Fruit fly (Drosophila melanogaster) whole organism, wandering third instar larva: ENCODE results near the gene Snr1.
A peak's percentile ranks its signal among the peaks of the same experiment; 100 is the strongest.

Source experiments
- Abd-B ChIP-seq: fragments of >200 bp; optimal IDR thresholded peaks from 2 replicates; lab custom pipeline; 2017; ENCODE audit warnings: missing biosample characterization, missing genetic modification characterization
- CG32264 ChIP-seq: fragments of 200-800 bp; sonication (Bioruptor generic); optimal IDR thresholded peaks from 2 replicates; lab custom pipeline; 2016; ENCODE audit warnings: missing biosample characterization, missing genetic modification characterization
- CG9705 ChIP-seq: fragments of 200-800 bp; sonication (Bioruptor generic); optimal IDR thresholded peaks from 2 replicates; lab custom pipeline; 2018; ENCODE audit warnings: missing biosample characterization, mild to moderate bottlenecking, missing genetic modification characterization
- CrebA ChIP-seq: fragments of 200-800 bp; sonication (Bioruptor generic); optimal IDR thresholded peaks from 2 replicates; lab custom pipeline; 2016; ENCODE audit warnings: missing biosample characterization, mild to moderate bottlenecking, missing genetic modification characterization, borderline replicate concordance
- Dif ChIP-seq: fragments of 200-275, 200-300 bp; sonication (Bioruptor generic); optimal IDR thresholded peaks from 2 replicates; lab custom pipeline; 2018; ENCODE audit warnings: missing biosample characterization, missing genetic modification characterization; ENCODE audit not compliant: partially characterized antibody
- GATAd ChIP-seq: sonication (Bioruptor generic); optimal IDR thresholded peaks from 2 replicates; lab custom pipeline; 2016; ENCODE audit warnings: missing biosample characterization, missing genetic modification characterization
- HLH106 ChIP-seq: fragments of 200-800 bp; optimal IDR thresholded peaks from 3 replicates; lab custom pipeline; 2019; ENCODE audit warnings: missing biosample characterization, mild to moderate bottlenecking, missing genetic modification characterization, moderate library complexity
- Hnf4 ChIP-seq: fragments of 200-800 bp; sonication (Bioruptor generic); optimal IDR thresholded peaks from 2 replicates; lab custom pipeline; 2016; ENCODE audit warnings: missing biosample characterization, mild to moderate bottlenecking, missing genetic modification characterization
- Hr78 ChIP-seq: fragments of >200 bp; optimal IDR thresholded peaks from 2 replicates; lab custom pipeline; 2017; ENCODE audit warnings: missing biosample characterization, missing genetic modification characterization
- Hr83 ChIP-seq: fragments of 200-300 bp; sonication (Bioruptor generic); optimal IDR thresholded peaks from 2 replicates; lab custom pipeline; 2016; ENCODE audit warnings: missing biosample characterization, mild to moderate bottlenecking, missing genetic modification characterization, moderate library complexity; ENCODE audit not compliant: poor library complexity, severe bottlenecking
- Jra ChIP-seq: sonication (Bioruptor generic); optimal IDR thresholded peaks from 2 replicates; lab custom pipeline; 2016; ENCODE audit warnings: missing biosample characterization, missing genetic modification characterization
- Mio ChIP-seq: sonication (Bioruptor generic); optimal IDR thresholded peaks from 2 replicates; lab custom pipeline; 2016; ENCODE audit warnings: missing biosample characterization, missing genetic modification characterization
- Myc ChIP-seq: fragments of >200 bp; optimal IDR thresholded peaks from 2 replicates; lab custom pipeline; 2017
- N ChIP-seq: fragments of >200 bp; optimal IDR thresholded peaks from 2 replicates; lab custom pipeline; 2018; ENCODE audit warnings: missing biosample characterization, missing external identifiers, missing genetic modification characterization
- OdsH ChIP-seq: fragments of 200-800 bp; sonication (Bioruptor generic); optimal IDR thresholded peaks from 2 replicates; lab custom pipeline; 2016; ENCODE audit warnings: missing biosample characterization, mild to moderate bottlenecking, missing genetic modification characterization
- Rel ChIP-seq, 2 experiments: fragments of 200-800 bp; sonication (Bioruptor generic) in 1 of 2; optimal IDR thresholded peaks; 2 replicates in 1 of 2; 3 replicates in 1 of 2; lab custom pipeline; 2016 to 2019; ENCODE audit warnings: mild to moderate bottlenecking in 2 of 2, missing biosample characterization in 2 of 2, missing genetic modification characterization in 2 of 2, moderate library complexity in 1 of 2
- Sp1 ChIP-seq: fragments of 200-800 bp; sonication (Bioruptor generic); optimal IDR thresholded peaks from 3 replicates; lab custom pipeline; 2019; ENCODE audit warnings: missing biosample characterization, mild to moderate bottlenecking, missing genetic modification characterization, moderate library complexity
- Vsx2 ChIP-seq: fragments of 200-300, 225-300 bp; sonication (Bioruptor generic); optimal IDR thresholded peaks from 2 replicates; lab custom pipeline; 2018; ENCODE audit warnings: missing biosample characterization, missing genetic modification characterization; ENCODE audit not compliant: partially characterized antibody
- br ChIP-seq: fragments of 200-800 bp; sonication (Bioruptor generic); optimal IDR thresholded peaks from 2 replicates; lab custom pipeline; 2016; ENCODE audit warnings: missing biosample characterization, missing genetic modification characterization
- brk ChIP-seq: fragments of 200-800 bp; sonication (Bioruptor generic); optimal IDR thresholded peaks from 2 replicates; lab custom pipeline; 2016; ENCODE audit warnings: missing biosample characterization, mild to moderate bottlenecking, missing genetic modification characterization
- dl ChIP-seq, 2 experiments: fragments of 175-275, 200-275 bp in 1 of 2; fragments of 200-275 bp in 1 of 2; sonication (Bioruptor generic); optimal IDR thresholded peaks; lab custom pipeline; 2018; ENCODE audit warnings: mild to moderate bottlenecking in 2 of 2, missing biosample characterization in 2 of 2, missing genetic modification characterization in 2 of 2, moderate library complexity in 2 of 2; ENCODE audit not compliant: partially characterized antibody in 2 of 2, insufficient read depth in 1 of 2
- dmrt93B ChIP-seq: fragments of 200-800 bp; sonication (Bioruptor generic); optimal IDR thresholded peaks from 2 replicates; lab custom pipeline; 2018; ENCODE audit warnings: missing biosample characterization, mild to moderate bottlenecking, missing genetic modification characterization
- dsf ChIP-seq: sonication (Bioruptor generic); optimal IDR thresholded peaks from 2 replicates; lab custom pipeline; 2016; ENCODE audit warnings: missing biosample characterization, missing genetic modification characterization, borderline replicate concordance
- ey ChIP-seq: fragments of 200-800 bp; sonication (Bioruptor generic); optimal IDR thresholded peaks from 2 replicates; lab custom pipeline; 2016; ENCODE audit warnings: missing biosample characterization, missing genetic modification characterization
- foxo ChIP-seq, 2 experiments: fragments of 200-800 bp; sonication (Bioruptor generic); optimal IDR thresholded peaks; 2 replicates in 1 of 2; 3 replicates in 1 of 2; lab custom pipeline; 2016 to 2017; ENCODE audit warnings: missing biosample characterization in 2 of 2, missing genetic modification characterization in 2 of 2
- fru ChIP-seq: fragments of 200-800 bp; sonication (Bioruptor generic); optimal IDR thresholded peaks from 3 replicates; lab custom pipeline; 2016; ENCODE audit warnings: missing biosample characterization, mild to moderate bottlenecking, missing genetic modification characterization
- h ChIP-seq: fragments of 200-800 bp; sonication (Bioruptor generic); optimal IDR thresholded peaks from 3 replicates; lab custom pipeline; 2016; ENCODE audit warnings: missing biosample characterization, mild to moderate bottlenecking, missing genetic modification characterization
- jim ChIP-seq: fragments of 175-275, 200-325 bp; sonication (Bioruptor generic); optimal IDR thresholded peaks from 2 replicates; lab custom pipeline; 2016; ENCODE audit warnings: missing biosample characterization, mild to moderate bottlenecking, missing genetic modification characterization
- lola ChIP-seq: fragments of >200 bp; optimal IDR thresholded peaks from 2 replicates; lab custom pipeline; 2017; ENCODE audit warnings: missing biosample characterization, missing genetic modification characterization
- pan ChIP-seq: fragments of >200 bp; optimal IDR thresholded peaks from 2 replicates; lab custom pipeline; 2017
- psq ChIP-seq: fragments of 200-800 bp; sonication (Bioruptor generic); optimal IDR thresholded peaks from 3 replicates; lab custom pipeline; 2017; ENCODE audit warnings: missing biosample characterization, mild to moderate bottlenecking, missing genetic modification characterization, moderate library complexity
- rgr ChIP-seq: fragments of 200-800 bp; sonication (Bioruptor generic); optimal IDR thresholded peaks from 3 replicates; lab custom pipeline; 2016; ENCODE audit warnings: missing biosample characterization, mild to moderate bottlenecking, missing genetic modification characterization
- sage ChIP-seq: fragments of 200-800 bp; sonication (Bioruptor generic); optimal IDR thresholded peaks from 2 replicates; lab custom pipeline; 2016; ENCODE audit warnings: missing biosample characterization, mild to moderate bottlenecking, missing genetic modification characterization
- tai ChIP-seq: sonication (Bioruptor generic); optimal IDR thresholded peaks from 2 replicates; lab custom pipeline; 2016; ENCODE audit warnings: missing biosample characterization, missing genetic modification characterization
- usp ChIP-seq: fragments of >200 bp; optimal IDR thresholded peaks from 2 replicates; lab custom pipeline; 2017; ENCODE audit warnings: missing biosample characterization, missing genetic modification characterization
- woc ChIP-seq: sonication (Bioruptor generic); optimal IDR thresholded peaks from 2 replicates; lab custom pipeline; 2016; ENCODE audit warnings: missing biosample characterization, mild to moderate bottlenecking, missing genetic modification characterization

Snr1 gene

dm6 chr3R:5470586-5471283 is at the start of gene Snr1, which contains the start of gene mRpL44:
Gene Snr1, plus strand, starts transcription at chr3R:5470926.
Gene mRpL44, minus strand, starts transcription at chr3R:5470636.
- TF ChIP-seq HLH106 (tag; lab: Kevin White, UChicago), result peak; percentile 74
- no peak for TF ChIP-seq Abd-B (GFP tag; lab: Kevin White, UChicago)
- no peak for TF ChIP-seq dl (GFP tag; optimal IDR thresholded peaks at IDR 0.05; lab: Kevin White, UChicago; ENCODE audit: insufficient read depth in 1 of 2, partially characterized antibody in 2 of 2)
- TF ChIP-seq jim (GFP tag; lab: Kevin White, UChicago), result no peak
- peak; percentile 97 for TF ChIP-seq Myc
- TF ChIP-seq Rel (GFP tag; optimal IDR thresholded peaks at IDR 0.05; lab: Kevin White, UChicago), result no peak
- TF ChIP-seq Rel (tag; optimal IDR thresholded peaks at IDR 0.05; lab: Kevin White, UChicago), result no peak
- TF ChIP-seq fru (GFP tag; lab: Kevin White, UChicago), result no peak
- TF ChIP-seq CG32264 (GFP tag; lab: Kevin White, UChicago), result no peak
- TF ChIP-seq sage (GFP tag; lab: Kevin White, UChicago), result no peak
- no peak for TF ChIP-seq Hr78 (GFP tag; lab: Kevin White, UChicago)
- peak; percentile 35 for TF ChIP-seq CG9705 (GFP tag; lab: Kevin White, UChicago)
- TF ChIP-seq woc (GFP tag; lab: Kevin White, UChicago), result peak; percentile 75
- no peak for TF ChIP-seq usp (GFP tag; lab: Kevin White, UChicago)
- TF ChIP-seq foxo (GFP tag; optimal IDR thresholded peaks at IDR 0.05; lab: Kevin White, UChicago), result peak in 1 of 2 experiments; percentile 58
- peak; percentile 48 for TF ChIP-seq OdsH
- no peak for TF ChIP-seq h
- no peak for TF ChIP-seq Jra (GFP tag; lab: Kevin White, UChicago)
- no peak for TF ChIP-seq brk (GFP tag; lab: Kevin White, UChicago)
- peak; percentile 55 for TF ChIP-seq psq (GFP tag; lab: Kevin White, UChicago)
- no peak for TF ChIP-seq Hr83 (GFP tag; lab: Kevin White, UChicago)
- no peak for TF ChIP-seq rgr (GFP tag; lab: Kevin White, UChicago)
- TF ChIP-seq CrebA (GFP tag; lab: Kevin White, UChicago), result no peak
- no peak for TF ChIP-seq Vsx2 (GFP tag; lab: Kevin White, UChicago)
- no peak for TF ChIP-seq GATAd (GFP tag; lab: Kevin White, UChicago)
- TF ChIP-seq tai (GFP tag; lab: Kevin White, UChicago), result no peak
- no peak for TF ChIP-seq br
- TF ChIP-seq lola (GFP tag; lab: Kevin White, UChicago), result no peak
- no peak for TF ChIP-seq N (GFP tag; lab: Kevin White, UChicago)
- no peak for TF ChIP-seq Mio
- peak; percentile 73 for TF ChIP-seq Sp1 (GFP tag; lab: Kevin White, UChicago)
- TF ChIP-seq dmrt93B (GFP tag; lab: Kevin White, UChicago), result no peak

- TF ChIP-seq fru (GFP tag; lab: Kevin White, UChicago) (peak; percentile 10), dmrt93B (GFP tag; lab: Kevin White, UChicago) (no peak), Jra (GFP tag; lab: Kevin White, UChicago) (no peak), Dif (GFP tag; lab: Kevin White, UChicago) (no peak), foxo (GFP tag; optimal IDR thresholded peaks at IDR 0.05; lab: Kevin White, UChicago) (peak in 1 of 2 experiments; percentile 4), ey (GFP tag; lab: Kevin White, UChicago) (no peak)
- TF ChIP-seq, all 38 proteins: peak for 2
Observed at dm6 chr3R:5422123-5422522, 48.6 kb upstream of the Snr1 start.

dm6 chr3R:5427157-5427556 is 43.6 kb upstream of the Snr1 start, which contains the start of gene CG12147:
Gene CG12147, minus strand, starts transcription at chr3R:5427257.
- TF ChIP-seq dsf (GFP tag; lab: Kevin White, UChicago) (no peak), Hr83 (GFP tag; lab: Kevin White, UChicago) (no peak), Rel (GFP tag; optimal IDR thresholded peaks at IDR 0.05; lab: Kevin White, UChicago) (no peak), Rel (tag; optimal IDR thresholded peaks at IDR 0.05; lab: Kevin White, UChicago) (no peak), rgr (GFP tag; lab: Kevin White, UChicago) (no peak), h (no peak), Sp1 (GFP tag; lab: Kevin White, UChicago) (no peak), dl (GFP tag; optimal IDR thresholded peaks at IDR 0.05; lab: Kevin White, UChicago; ENCODE audit: insufficient read depth in 1 of 2, partially characterized antibody in 2 of 2) (no peak), OdsH (no peak), Jra (GFP tag; lab: Kevin White, UChicago) (no peak), Hnf4 (GFP tag; lab: Kevin White, UChicago) (no peak), pan (no peak), Dif (GFP tag; lab: Kevin White, UChicago) (no peak), brk (GFP tag; lab: Kevin White, UChicago) (no peak), foxo (GFP tag; optimal IDR thresholded peaks at IDR 0.05; lab: Kevin White, UChicago) (no peak)
